Fruit fly (Drosophila melanogaster): ENCODE results near the gene Pus7.

Pus7 gene

dm6 chr3L:8547104-8547523, 37.3 kb downstream of the Pus7 start (continued):
- TF ChIP-seq ham (GFP tag; IDR thresholded peaks at IDR 0.05), result no peak
- TF ChIP-seq bsh (GFP tag; optimal IDR thresholded peaks at IDR 0.05), result peak in 1 of 2 experiments; percentile 87
- TF ChIP-seq Ravus (GFP tag; IDR thresholded peaks at IDR 0.05), result no peak; the same call in 1 of the 2 replicates
- peak; percentile 46; the same call in 1 of the 3 replicates for TF ChIP-seq Optix (GFP tag; IDR thresholded peaks at IDR 0.05)
- TF ChIP-seq sens-2 (GFP tag; IDR thresholded peaks at IDR 0.05), result 0 out of 2 replicates have a peak, but pooled peaks have one; percentile 36
- TF ChIP-seq CG6254 (GFP tag; optimal IDR thresholded peaks at IDR 0.05), result peak; percentile 79
- peak; percentile 72 for TF ChIP-seq Camta (GFP tag; optimal IDR thresholded peaks at IDR 0.05)
- TF ChIP-seq row (GFP tag; IDR thresholded peaks at IDR 0.05), result peak; percentile 86
- TF ChIP-seq CG9817 (tag; optimal IDR thresholded peaks at IDR 0.05), result peak; percentile 90
- peak; percentile 91 for TF ChIP-seq CG13296 (GFP tag; optimal IDR thresholded peaks at IDR 0.05)
- TF ChIP-seq hkb (optimal IDR thresholded peaks at IDR 0.05), result no peak
- TF ChIP-seq hkb (GFP tag; IDR thresholded peaks at IDR 0.05), result peak; percentile 80
- peak; percentile 79; the same call in 1 of the 3 replicates for TF ChIP-seq CG3726 (GFP tag; IDR thresholded peaks at IDR 0.05)
- peak; percentile 80 for TF ChIP-seq Fer2 (tag; optimal IDR thresholded peaks at IDR 0.05)
- TF ChIP-seq CG17912 (GFP tag; optimal IDR thresholded peaks at IDR 0.05), result peak; percentile 55
- peak; percentile 68 for TF ChIP-seq kay (GFP tag; optimal IDR thresholded peaks at IDR 0.05)
- TF ChIP-seq eyg (GFP tag; optimal IDR thresholded peaks at IDR 0.05), result peak; percentile 58
- TF ChIP-seq tna (GFP tag; IDR thresholded peaks at IDR 0.05; ENCODE audit: partially characterized antibody), result no peak
- peak; percentile 58 for TF ChIP-seq ac (GFP tag; optimal IDR thresholded peaks at IDR 0.05)
- TF ChIP-seq ase (GFP tag; IDR thresholded peaks at IDR 0.05), result peak; percentile 74
- peak; percentile 89 for TF ChIP-seq nau (GFP tag; optimal IDR thresholded peaks at IDR 0.05)
- peak; percentile 44; the same call in 1 of the 2 replicates for TF ChIP-seq toy (GFP tag; IDR thresholded peaks at IDR 0.05)
- TF ChIP-seq Sox100B (GFP tag; optimal IDR thresholded peaks at IDR 0.05), result peak; percentile 87
- no peak for TF ChIP-seq CG42726 (GFP tag; IDR thresholded peaks at IDR 0.05; ENCODE audit: partially characterized antibody)
- TF ChIP-seq Dfd (GFP tag; optimal IDR thresholded peaks at IDR 0.05), result no peak
- TF ChIP-seq CrebB (tag; optimal IDR thresholded peaks at IDR 0.05), result peak; percentile 67
- TF ChIP-seq Spps (tag; optimal IDR thresholded peaks at IDR 0.05), result peak; percentile 51
- TF ChIP-seq CG5953 (GFP tag; IDR thresholded peaks at IDR 0.05), result peak; percentile 29; the same call in 1 of the 2 replicates
- peak; percentile 88 for TF ChIP-seq CG12299 (tag; optimal IDR thresholded peaks at IDR 0.05)
- no peak for TF ChIP-seq Dref (GFP tag; IDR thresholded peaks at IDR 0.05)
- TF ChIP-seq usp (GFP tag; optimal IDR thresholded peaks at IDR 0.05), result no peak
- TF ChIP-seq lov (optimal IDR thresholded peaks at IDR 0.05), result no peak
- 0 out of 3 replicates have a peak, but pooled peaks have one; percentile 33 for TF ChIP-seq lov (GFP tag; IDR thresholded peaks at IDR 0.05)
- peak; percentile 65 for TF ChIP-seq trem (tag; optimal IDR thresholded peaks at IDR 0.05)
- TF ChIP-seq bbx (GFP tag; IDR thresholded peaks at IDR 0.05; ENCODE audit: partially characterized antibody), result no peak
- TF ChIP-seq pb (GFP tag; optimal IDR thresholded peaks at IDR 0.05), result peak; percentile 59
- TF ChIP-seq tio (GFP tag; optimal IDR thresholded peaks at IDR 0.05), result peak; percentile 88
- TF ChIP-seq CG16779 (GFP tag; IDR thresholded peaks at IDR 0.05), result 0 out of 2 replicates have a peak, but pooled peaks have one; percentile 60
- TF ChIP-seq CG17186 (GFP tag; optimal IDR thresholded peaks at IDR 0.05), result no peak
- TF ChIP-seq CG5180 (GFP tag; optimal IDR thresholded peaks at IDR 0.05), result peak; percentile 73
- TF ChIP-seq CG2129 (GFP tag; IDR thresholded peaks at IDR 0.05; ENCODE audit: partially characterized antibody), result no peak
- TF ChIP-seq pita (GFP tag; optimal IDR thresholded peaks at IDR 0.05), result no peak
- peak; percentile 87 for TF ChIP-seq Dbx (GFP tag; IDR thresholded peaks at IDR 0.05)
- peak; percentile 69 for TF ChIP-seq jing (GFP tag; optimal IDR thresholded peaks at IDR 0.05)
- peak; percentile 66 for TF ChIP-seq pnt (GFP tag; optimal IDR thresholded peaks at IDR 0.05)
- peak; percentile 82 for TF ChIP-seq gcm (GFP tag; optimal IDR thresholded peaks at IDR 0.05)
- TF ChIP-seq crc (GFP tag; optimal IDR thresholded peaks at IDR 0.05), result peak; percentile 40
- peak; percentile 66; the same call in 2 of the 3 replicates for TF ChIP-seq ken (GFP tag; IDR thresholded peaks at IDR 0.05)
- peak; percentile 47; the same call in 1 of the 2 replicates for TF ChIP-seq dimm (GFP tag; IDR thresholded peaks at IDR 0.05)
- peak; percentile 80; the same call in 2 of the 3 replicates for TF ChIP-seq otp (GFP tag; IDR thresholded peaks at IDR 0.05)
- peak; percentile 80 for TF ChIP-seq CG4424 (GFP tag; optimal IDR thresholded peaks at IDR 0.05)

All from whole organism, embryonic.